Worm (Caenorhabditis elegans) whole organism, early embryonic: ENCODE results near the gene C06E7.2.

ENCODE experiments used
- B0310.2 ChIP-seq: sonication (generic microtip); optimal IDR thresholded peaks from 2 replicates; lab custom pipeline; 2016; ENCODE audit warnings: mild to moderate bottlenecking, missing genetic modification characterization, missing compliant biosample characterization
- F13C5.2 ChIP-seq: sonication (generic microtip); optimal IDR thresholded peaks from 2 replicates; lab custom pipeline; 2017; ENCODE audit warnings: mild to moderate bottlenecking, missing genetic modification characterization, inconsistent platforms, missing compliant biosample characterization
- aly-1 ChIP-seq: sonication (generic microtip); optimal IDR thresholded peaks from 2 replicates; lab custom pipeline; 2016; ENCODE audit warnings: missing genetic modification characterization, missing compliant biosample characterization
- ama-1 ChIP-seq: fragments of 150-350 bp; optimal IDR thresholded peaks from 2 replicates; lab custom pipeline; 2014
- ceh-13 ChIP-seq: fragments of 200-800 bp; sonication (Bioruptor generic); optimal IDR thresholded peaks from 2 replicates; lab custom pipeline; 2018; ENCODE audit warnings: mild to moderate bottlenecking, missing genetic modification characterization, missing compliant biosample characterization
- ceh-36 ChIP-seq: sonication (generic microtip); optimal IDR thresholded peaks from 2 replicates; lab custom pipeline; 2016; ENCODE audit warnings: missing genetic modification characterization, inconsistent platforms, missing compliant biosample characterization
- ets-7 ChIP-seq: sonication (generic microtip); optimal IDR thresholded peaks from 2 replicates; lab custom pipeline; 2016; ENCODE audit warnings: missing genotype, missing genetic modification characterization, missing compliant biosample characterization
- flt-1 ChIP-seq: fragments of 200-800 bp; sonication (Bioruptor generic); IDR thresholded peaks from 2 replicates; pipeline ENCODE4 v1.3.6; 2022; ENCODE audit warnings: missing genetic modification characterization, missing compliant biosample characterization
- hmbx-1 ChIP-seq: sonication (generic microtip); optimal IDR thresholded peaks from 2 replicates; lab custom pipeline; 2016; ENCODE audit warnings: mild to moderate bottlenecking, missing genetic modification characterization, missing compliant biosample characterization
- hmg-4 ChIP-seq: fragments of 200-800 bp; sonication (Bioruptor generic); optimal IDR thresholded peaks from 2 replicates; lab custom pipeline; 2018; ENCODE audit warnings: mild to moderate bottlenecking, missing genetic modification characterization, missing compliant biosample characterization
- hnd-1 ChIP-seq: sonication (generic microtip); optimal IDR thresholded peaks from 2 replicates; lab custom pipeline; 2016; ENCODE audit warnings: missing genetic modification characterization, missing compliant biosample characterization
- pes-1 ChIP-seq: fragments of 200-800 bp; sonication (Bioruptor generic); IDR thresholded peaks from 2 replicates; pipeline ENCODE4 v1.3.6; 2022; ENCODE audit warnings: missing genetic modification reagents, missing genetic modification characterization, missing compliant biosample characterization
- scrt-1 ChIP-seq: fragments of 200-800 bp; sonication (Bioruptor generic); IDR thresholded peaks from 2 replicates; pipeline ENCODE4 v1.3.6; 2022; ENCODE audit warnings: missing genetic modification characterization, missing compliant biosample characterization
- sea-1 ChIP-seq: fragments of 200-800 bp; sonication (Bioruptor generic); conservative IDR thresholded peaks from 2 replicates; pipeline ENCODE4 v1.3.6; 2022; ENCODE audit warnings: missing genetic modification characterization, missing compliant biosample characterization
- tbx-11 ChIP-seq: fragments of 200-800 bp; sonication (Bioruptor generic); IDR thresholded peaks from 2 replicates; pipeline ENCODE4 v1.3.6; 2022; ENCODE audit warnings: missing genetic modification characterization, missing compliant biosample characterization
- tbx-37 ChIP-seq: fragments of 200-800 bp; sonication (Bioruptor generic); conservative IDR thresholded peaks from 2 replicates; pipeline ENCODE4 v1.3.6; 2022; ENCODE audit warnings: missing genetic modification reagents, missing genetic modification characterization, missing compliant biosample characterization
- tra-4 ChIP-seq: sonication (generic microtip); optimal IDR thresholded peaks from 2 replicates; lab custom pipeline; 2017; ENCODE audit warnings: missing genetic modification characterization, missing compliant biosample characterization

C06E7.2 gene

ce11 chrIV:5877246-5877645, 38.0 kb downstream of the C06E7.2 start, which contains the start of gene srv-21:
TSS of gene srv-21 (minus strand) at chrIV:5877346.
- TF ChIP-seq ets-7 (tag; lab: Kevin White, UChicago) (no peak), hmg-4 (GFP tag; lab: Kevin White, UChicago) (no peak), sea-1 (GFP tag; lab: Robert Waterston, UW) (no peak), hnd-1 (tag; lab: Kevin White, UChicago) (no peak), F13C5.2 (no peak), B0310.2 (tag; lab: Kevin White, UChicago) (no peak), tbx-11 (GFP tag; lab: Robert Waterston, UW) (no peak), tra-4 (tag; lab: Kevin White, UChicago) (no peak), ceh-36 (tag; lab: Kevin White, UChicago) (no peak), tbx-37 (GFP tag; lab: Robert Waterston, UW) (no peak), flt-1 (GFP tag; lab: Robert Waterston, UW) (no peak)

- TF ChIP-seq scrt-1 (GFP tag; lab: Robert Waterston, UW), result no peak
- no peak for TF ChIP-seq ama-1 (lab: Kevin White, UChicago)
- no peak for TF ChIP-seq pes-1 (GFP tag; lab: Robert Waterston, UW)
- no peak for TF ChIP-seq hmg-4 (GFP tag; lab: Kevin White, UChicago)
- no peak for TF ChIP-seq hmbx-1 (tag; lab: Kevin White, UChicago)
- no peak for TF ChIP-seq B0310.2 (tag; lab: Kevin White, UChicago)
- TF ChIP-seq tbx-37 (GFP tag; lab: Robert Waterston, UW), result no peak
- no peak for TF ChIP-seq ets-7 (tag; lab: Kevin White, UChicago)
- TF ChIP-seq tbx-11 (GFP tag; lab: Robert Waterston, UW), result no peak
- TF ChIP-seq sea-1 (GFP tag; lab: Robert Waterston, UW), result no peak
- TF ChIP-seq aly-1 (tag; lab: Kevin White, UChicago), result no peak
- TF ChIP-seq F13C5.2, result no peak
- no peak for TF ChIP-seq ceh-36 (tag; lab: Kevin White, UChicago)
- no peak for TF ChIP-seq tra-4 (tag; lab: Kevin White, UChicago)
- no peak for TF ChIP-seq flt-1 (GFP tag; lab: Robert Waterston, UW)
- TF ChIP-seq hnd-1 (tag; lab: Kevin White, UChicago), result no peak
These were observed 40.6 kb downstream of the C06E7.2 start, which contains the start of gene srv-22 for ce11 chrIV:5879853-5880252. TSS of gene srv-22 (minus strand) at chrIV:5879953.

ce11 chrIV:5884500-5884899, 45.2 kb downstream of the C06E7.2 start, which contains the start of gene H04M03.11:
TSS of gene H04M03.11 (minus strand) at chrIV:5884600.
- TF ChIP-seq ceh-36 (tag; lab: Kevin White, UChicago) (no peak), aly-1 (tag; lab: Kevin White, UChicago) (no peak), ama-1 (lab: Kevin White, UChicago) (no peak), ets-7 (tag; lab: Kevin White, UChicago) (no peak)

ce11 chrIV:5885180-5885887, 46.1 kb downstream of the C06E7.2 start, which contains the start of gene glf-1:
TSS of gene glf-1 (plus strand) at chrIV:5885835.
- TF ChIP-seq tbx-37 (GFP tag; lab: Robert Waterston, UW) (no peak), flt-1 (GFP tag; lab: Robert Waterston, UW) (no peak), aly-1 (tag; lab: Kevin White, UChicago) (no peak), B0310.2 (tag; lab: Kevin White, UChicago) (no peak), tbx-11 (GFP tag; lab: Robert Waterston, UW) (no peak), scrt-1 (GFP tag; lab: Robert Waterston, UW) (no peak), hmbx-1 (tag; lab: Kevin White, UChicago) (no peak), hmg-4 (GFP tag; lab: Kevin White, UChicago) (no peak), hnd-1 (tag; lab: Kevin White, UChicago) (no peak), sea-1 (GFP tag; lab: Robert Waterston, UW) (no peak)

ce11 chrIV:5886605-5887004, 47.3 kb downstream of the C06E7.2 start:
- TF ChIP-seq sea-1 (GFP tag; lab: Robert Waterston, UW) (no peak), pes-1 (GFP tag; lab: Robert Waterston, UW) (no peak)

ce11 chrIV:5891265-5891664, 52.0 kb downstream of the C06E7.2 start, which contains the start of gene H04M03.3:
TSS of gene H04M03.3 (plus strand) at chrIV:5891565.
- TF ChIP-seq hmbx-1 (tag; lab: Kevin White, UChicago), result no peak
- no peak for TF ChIP-seq ceh-13
- no peak for TF ChIP-seq scrt-1 (GFP tag; lab: Robert Waterston, UW)
